Worm (Caenorhabditis elegans) whole organism, L1 larva: Measurements from ENCODE around the gene klp-12.

Experiments used
- ama-1 ChIP-seq: fragments of 150-350 bp; optimal IDR thresholded peaks from 2 replicates; lab custom pipeline; 2014
- ceh-82 ChIP-seq, 3 experiments: fragments of 150-350 bp in 1 of 3; sonication (generic microtip) in 2 of 3; optimal IDR thresholded peaks; 2 replicates each; lab custom pipeline; 2014 to 2017; ENCODE audit warnings: missing biosample characterization in 3 of 3, missing genetic modification characterization in 3 of 3
- dsc-1 ChIP-seq: sonication (generic microtip); optimal IDR thresholded peaks from 2 replicates; lab custom pipeline; 2016; ENCODE audit warnings: mild to moderate bottlenecking, missing genetic modification characterization, missing compliant biosample characterization
- efl-1 ChIP-seq, 4 experiments: fragments of 150-350 bp; optimal IDR thresholded peaks in 3 of 4; peaks in 1 of 4; 1 replicate in 1 of 4; 2 replicates in 3 of 4; lab custom pipeline; 2014; ENCODE audit warnings: missing biosample characterization in 2 of 4, missing genetic modification characterization in 2 of 4, missing genetic modification reagents in 2 of 4
- egl-27 ChIP-seq, 2 experiments: fragments of 150-350 bp in 1 of 2; sonication (generic microtip); optimal IDR thresholded peaks; 3 replicates each; lab custom pipeline; 2017 to 2018; ENCODE audit warnings: missing biosample characterization in 2 of 2, missing genetic modification characterization in 2 of 2, missing genetic modification reagents in 2 of 2
- fkh-4 ChIP-seq: sonication (generic microtip); optimal IDR thresholded peaks from 2 replicates; lab custom pipeline; 2016; ENCODE audit warnings: missing compliant biosample characterization, missing genetic modification characterization, borderline replicate concordance
- fos-1 ChIP-seq: fragments of 150-350 bp; optimal IDR thresholded peaks from 2 replicates; lab custom pipeline; 2014; ENCODE audit warnings: missing biosample characterization, missing genetic modification characterization
- nhr-12 ChIP-seq: sonication (generic microtip); optimal IDR thresholded peaks from 2 replicates; lab custom pipeline; 2017; ENCODE audit warnings: missing biosample characterization, missing genetic modification characterization
- nhr-19 ChIP-seq: fragments of 200-800 bp; sonication (Bioruptor generic); conservative IDR thresholded peaks from 2 replicates; pipeline ENCODE4 v1.3.6; 2022; ENCODE audit warnings: missing genetic modification characterization, missing compliant biosample characterization
- nhr-76 ChIP-seq: sonication (generic microtip); optimal IDR thresholded peaks from 2 replicates; lab custom pipeline; 2017; ENCODE audit warnings: missing biosample characterization, missing genetic modification characterization
- rnt-1 ChIP-seq: sonication (generic microtip); optimal IDR thresholded peaks from 2 replicates; lab custom pipeline; 2016; ENCODE audit warnings: mild to moderate bottlenecking, missing genetic modification characterization, moderate library complexity, missing compliant biosample characterization
- snpc-4 ChIP-seq: fragments of 150-350 bp; optimal IDR thresholded peaks from 2 replicates; lab custom pipeline; 2014; ENCODE audit warnings: missing biosample characterization, missing genetic modification characterization
- unc-130 ChIP-seq: fragments of 150-350 bp; optimal IDR thresholded peaks from 2 replicates; lab custom pipeline; 2017; ENCODE audit warnings: missing biosample characterization, missing genetic modification characterization, inconsistent platforms
- unc-62 ChIP-seq: fragments of 150-350 bp; optimal IDR thresholded peaks from 2 replicates; lab custom pipeline; 2014; ENCODE audit warnings: missing biosample characterization, missing genetic modification reagents, missing genetic modification characterization

DNA sequence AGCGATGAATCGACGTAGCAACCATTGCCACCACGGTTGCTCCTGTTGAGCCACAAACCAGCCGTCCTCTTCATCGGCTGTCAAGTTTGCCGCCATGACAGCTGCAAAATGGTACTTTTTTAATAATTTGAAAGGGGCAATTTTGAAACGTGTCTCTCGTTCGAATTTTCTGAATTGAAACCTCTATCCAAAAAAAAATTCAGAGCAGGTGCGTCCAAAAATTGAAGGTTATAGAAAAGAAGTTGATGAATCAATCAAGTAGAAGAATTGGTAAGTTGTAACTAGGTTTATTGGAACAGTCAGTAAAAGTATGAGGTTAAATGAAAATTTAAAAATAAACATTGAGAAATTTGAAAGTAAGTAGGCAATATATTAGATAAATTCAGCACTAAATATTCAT is 1.7 kb upstream of the klp-12 start, which contains the start of gene T01G1.4:
- TF ChIP-seq nhr-19 (GFP tag; lab: Robert Waterston, UW) (no peak), unc-130 (tag; lab: Kevin White, UChicago) (no peak), snpc-4 (tag; lab: Kevin White, UChicago) (no peak), fos-1 (tag; lab: Kevin White, UChicago) (no peak), fkh-4 (tag; lab: Kevin White, UChicago) (no peak), ceh-82 (tag; optimal IDR thresholded peaks at IDR 0.05; lab: Kevin White, UChicago) (no peak), nhr-76 (tag; lab: Kevin White, UChicago) (no peak), unc-62 (GFP tag; lab: Kevin White, UChicago) (no peak), egl-27 (tag; optimal IDR thresholded peaks at IDR 0.05; lab: Kevin White, UChicago) (no peak), efl-1 (optimal IDR thresholded peaks at IDR 0.05; lab: Kevin White, UChicago) (no peak), efl-1 (GFP tag; optimal IDR thresholded peaks at IDR 0.05 in 1 of 2; lab: Kevin White, UChicago) (no peak), nhr-12 (tag; lab: Kevin White, UChicago) (no peak), ama-1 (lab: Kevin White, UChicago) (no peak), rnt-1 (no peak), dsc-1 (tag; lab: Kevin White, UChicago) (no peak)
